Fruit fly (Drosophila melanogaster): ENCODE results near the gene Obp8a.

Gene Obp8a

DNA sequence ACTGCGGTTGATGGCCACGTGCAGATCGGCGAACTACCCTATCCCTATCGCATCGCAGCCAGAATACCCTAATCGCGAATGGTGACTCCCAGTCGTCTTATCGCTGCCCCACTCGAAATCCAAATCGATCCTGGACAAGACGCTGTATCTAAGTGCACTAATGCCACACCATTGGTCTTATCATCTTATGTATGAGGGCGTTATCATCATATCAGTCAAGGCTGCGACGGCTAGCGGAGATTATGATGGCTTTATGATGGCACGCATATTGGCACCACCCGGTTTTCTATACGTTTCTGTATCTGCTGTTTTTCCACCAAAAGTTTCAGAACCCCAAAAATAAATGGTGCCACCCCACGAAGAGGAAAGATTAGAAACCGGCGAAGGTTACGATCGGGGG is 14.4 kb upstream of the Obp8a start (continued):
- TF ChIP-seq Oaz (GFP tag; IDR thresholded peaks at IDR 0.05): no peak
- TF ChIP-seq CG31224 (GFP tag; IDR thresholded peaks at IDR 0.05): no peak
- TF ChIP-seq grn (GFP tag; optimal IDR thresholded peaks at IDR 0.05): peak; percentile 84
- peak; percentile 99 for TF ChIP-seq sug (tag; optimal IDR thresholded peaks at IDR 0.05)
- peak; percentile 2 for TF ChIP-seq CG12769 (tag; optimal IDR thresholded peaks at IDR 0.05)

DNA sequence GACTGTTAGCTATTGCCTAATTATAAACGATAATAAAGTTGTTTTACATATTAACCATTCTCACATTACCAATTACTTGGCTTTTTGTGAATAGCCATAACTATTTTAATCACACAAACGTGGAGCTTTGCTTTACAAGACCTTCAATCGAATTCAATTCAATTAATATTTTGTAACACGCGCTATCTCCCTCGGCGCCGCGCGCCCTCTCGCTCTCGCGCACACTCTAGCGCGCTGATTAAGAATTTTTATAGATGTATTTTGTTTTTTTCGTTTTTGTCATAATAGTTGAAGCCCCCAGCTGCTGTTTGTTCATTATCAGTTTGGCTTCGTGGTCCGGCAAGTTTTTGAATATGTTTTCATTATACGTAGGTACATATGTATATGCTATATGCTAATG is 13.6 kb upstream of the Obp8a start:
- TF ChIP-seq CG13296 (GFP tag; optimal IDR thresholded peaks at IDR 0.05): peak; percentile 13
- no peak for TF ChIP-seq CG7372 (GFP tag; IDR thresholded peaks at IDR 0.05)
- peak; percentile 55 for TF ChIP-seq sd (tag; optimal IDR thresholded peaks at IDR 0.05)
- peak; percentile 1 for TF ChIP-seq CG13894 (tag; optimal IDR thresholded peaks at IDR 0.05)
- TF ChIP-seq chinmo (GFP tag; IDR thresholded peaks at IDR 0.05; ENCODE audit: partially characterized antibody): 0 out of 4 replicates have a peak, but pooled peaks have one; percentile 33
- peak; percentile 31 for TF ChIP-seq gro (GFP tag; optimal IDR thresholded peaks at IDR 0.05)
- TF ChIP-seq CG2199 (GFP tag; IDR thresholded peaks at IDR 0.05): 0 out of 3 replicates have a peak, but pooled peaks have one; percentile 45
- peak in 1 of 2 experiments; percentile 80 for TF ChIP-seq Pdp1 (GFP tag; optimal IDR thresholded peaks at IDR 0.05)
- peak; percentile 29 for TF ChIP-seq sqz (GFP tag; optimal IDR thresholded peaks at IDR 0.05)
- TF ChIP-seq CG34376 (GFP tag; optimal IDR thresholded peaks at IDR 0.05): peak; percentile 86
- peak; percentile 11 for TF ChIP-seq caup (GFP tag; optimal IDR thresholded peaks at IDR 0.05; ENCODE audit: severe bottlenecking)
- TF ChIP-seq abd-A (tag; optimal IDR thresholded peaks at IDR 0.05): peak; percentile 89
- TF ChIP-seq Med (GFP tag): peak; percentile 51
- TF ChIP-seq CG18262 (tag; optimal IDR thresholded peaks at IDR 0.05): no peak
- peak; percentile 19 for TF ChIP-seq CG10543 (GFP tag; optimal IDR thresholded peaks at IDR 0.05)
- no peak for TF ChIP-seq Hey (tag; optimal IDR thresholded peaks at IDR 0.05)
- TF ChIP-seq sug (tag; optimal IDR thresholded peaks at IDR 0.05): peak; percentile 95
- peak; percentile 55; the same call in 1 of the 2 replicates for TF ChIP-seq Lim3 (GFP tag; IDR thresholded peaks at IDR 0.05)
- TF ChIP-seq CG15514 (GFP tag; optimal IDR thresholded peaks at IDR 0.05): peak; percentile 19
- TF ChIP-seq exex (tag; optimal IDR thresholded peaks at IDR 0.05): peak; percentile 85
- no peak for TF ChIP-seq onecut (GFP tag; IDR thresholded peaks at IDR 0.05)
- TF ChIP-seq lilli (GFP tag; optimal IDR thresholded peaks at IDR 0.05): no peak
- TF ChIP-seq CG9876 (GFP tag; optimal IDR thresholded peaks at IDR 0.05): no peak
- TF ChIP-seq ftz-f1 (GFP tag; optimal IDR thresholded peaks at IDR 0.05): peak; percentile 83
- peak; percentile 7 for TF ChIP-seq CG3281 (GFP tag; optimal IDR thresholded peaks at IDR 0.05)
- peak; percentile 65 for TF ChIP-seq CG15601 (tag; optimal IDR thresholded peaks at IDR 0.05)
- peak; percentile 60; the same call in 1 of the 2 replicates for TF ChIP-seq GATAe (GFP tag; conservative IDR thresholded peaks at IDR 0.05)
- TF ChIP-seq mirr (GFP tag; optimal IDR thresholded peaks at IDR 0.05): peak; percentile 96

- peak; percentile 54; the same call in 1 of the 2 replicates for TF ChIP-seq CkIIα-i1 (GFP tag; IDR thresholded peaks at IDR 0.05)
- TF ChIP-seq B-H1 (GFP tag; IDR thresholded peaks at IDR 0.05): peak; percentile 49
- peak; percentile 59 for TF ChIP-seq dmrt99B (tag; optimal IDR thresholded peaks at IDR 0.05)
- peak; percentile 92 for TF ChIP-seq wdn (GFP tag; IDR thresholded peaks at IDR 0.05)
- peak; percentile 81 for TF ChIP-seq crol (GFP tag; IDR thresholded peaks at IDR 0.05)
- peak; percentile 18 for TF ChIP-seq CG13624 (GFP tag; optimal IDR thresholded peaks at IDR 0.05)
- TF ChIP-seq HLHmδ (GFP tag; optimal IDR thresholded peaks at IDR 0.05): no peak
- peak; percentile 41 for TF ChIP-seq mam (GFP tag; optimal IDR thresholded peaks at IDR 0.05)
- no peak for TF ChIP-seq crc (GFP tag; optimal IDR thresholded peaks at IDR 0.05)
- TF ChIP-seq CG32767 (GFP tag; IDR thresholded peaks at IDR 0.05): no peak
- peak in 1 of 2 experiments; percentile 39 for TF ChIP-seq bsh (GFP tag; optimal IDR thresholded peaks at IDR 0.05)
- peak; percentile 79 for TF ChIP-seq zf30C (GFP tag; optimal IDR thresholded peaks at IDR 0.05)
- no peak for TF ChIP-seq CG10431 (GFP tag; optimal IDR thresholded peaks at IDR 0.05)
- no peak for TF ChIP-seq CG9876 (GFP tag; optimal IDR thresholded peaks at IDR 0.05)
- TF ChIP-seq lilli (GFP tag; optimal IDR thresholded peaks at IDR 0.05): peak; percentile 23
- TF ChIP-seq CG17328 (GFP tag; IDR thresholded peaks at IDR 0.05): peak; percentile 40; the same call in 1 of the 2 replicates
- TF ChIP-seq CG8765 (GFP tag; IDR thresholded peaks at IDR 0.05): peak; percentile 56; the same call in 1 of the 2 replicates
Measured at dm6 chrX:9201866-9202681, 12.6 kb upstream of the Obp8a start.

All from whole organism, embryonic.